Fruit fly (Drosophila melanogaster) whole organism, embryonic: ENCODE measurements around the gene soti.

ENCODE experiments used
- CG10267 ChIP-seq: fragments of 200-800 bp; sonication (Bioruptor generic); optimal IDR thresholded peaks from 2 replicates; lab custom pipeline; 2018; ENCODE audit warnings: missing biosample characterization, mild to moderate bottlenecking, missing genetic modification characterization, moderate library complexity
- CG12299 ChIP-seq: fragments of 200-800 bp; sonication (Bioruptor generic); optimal IDR thresholded peaks from 2 replicates; lab custom pipeline; 2018; ENCODE audit warnings: missing biosample characterization, mild to moderate bottlenecking, missing genetic modification characterization
- CG13296 ChIP-seq: fragments of 200-800 bp; sonication (Bioruptor generic); optimal IDR thresholded peaks from 3 replicates; lab custom pipeline; 2018; ENCODE audit warnings: missing biosample characterization, mild to moderate bottlenecking, missing genetic modification characterization
- CG14860 ChIP-seq: fragments of 200-800 bp; sonication (Bioruptor generic); IDR thresholded peaks from 3 replicates; pipeline ENCODE4 v1.3.6; 2022; ENCODE audit warnings: missing biosample characterization, missing genetic modification characterization; ENCODE audit not compliant: partially characterized antibody
- CG16779 ChIP-seq: fragments of 200-800 bp; sonication (Bioruptor generic); IDR thresholded peaks from 2 replicates; pipeline ENCODE4 v1.3.6; 2022; ENCODE audit warnings: missing biosample characterization, missing genetic modification characterization
- CG17912 ChIP-seq: fragments of 200-800 bp; sonication (Bioruptor generic); optimal IDR thresholded peaks from 2 replicates; lab custom pipeline; 2018; ENCODE audit warnings: missing biosample characterization, mild to moderate bottlenecking, missing genetic modification characterization
- CG2116 ChIP-seq: fragments of 200-800 bp; sonication (Bioruptor generic); optimal IDR thresholded peaks from 3 replicates; lab custom pipeline; 2018; ENCODE audit warnings: missing biosample characterization, mild to moderate bottlenecking, missing genetic modification characterization
- CG3065 ChIP-seq: fragments of 200-800 bp; sonication (Bioruptor generic); optimal IDR thresholded peaks from 2 replicates; lab custom pipeline; 2016; ENCODE audit warnings: missing biosample characterization, missing genetic modification characterization
- CG31365 ChIP-seq: fragments of 200-800 bp; sonication (Bioruptor generic); optimal IDR thresholded peaks from 2 replicates; lab custom pipeline; 2018; ENCODE audit warnings: missing biosample characterization, mild to moderate bottlenecking, missing genetic modification characterization
- CG32772 ChIP-seq: fragments of 200-800 bp; sonication (Bioruptor generic); IDR thresholded peaks from 2 replicates; pipeline ENCODE4 v1.3.6; 2022; ENCODE audit warnings: missing biosample characterization, missing genetic modification characterization
- CG34422 ChIP-seq: fragments of 200-800 bp; sonication (Bioruptor generic); IDR thresholded peaks from 3 replicates; pipeline ENCODE4 v1.3.6; 2022; ENCODE audit warnings: missing biosample characterization, missing genetic modification characterization
- CG4328 ChIP-seq: fragments of 200-800 bp; sonication (Bioruptor generic); optimal IDR thresholded peaks from 3 replicates; lab custom pipeline; 2017; ENCODE audit warnings: missing biosample characterization, missing genetic modification reagents, missing genetic modification characterization
- CG4617 ChIP-seq: fragments of 200-800 bp; sonication (Bioruptor generic); optimal IDR thresholded peaks from 3 replicates; lab custom pipeline; 2016; ENCODE audit warnings: missing biosample characterization, missing genetic modification characterization, borderline replicate concordance
- CG7271 ChIP-seq: fragments of 200-800 bp; sonication (Bioruptor generic); optimal IDR thresholded peaks from 2 replicates; lab custom pipeline; 2018; ENCODE audit warnings: missing biosample characterization, mild to moderate bottlenecking, missing genetic modification characterization, moderate library complexity
- CG8281 ChIP-seq: fragments of 200-800 bp; sonication (Bioruptor generic); optimal IDR thresholded peaks from 2 replicates; lab custom pipeline; 2018; ENCODE audit warnings: missing biosample characterization, mild to moderate bottlenecking, missing genetic modification characterization, moderate library complexity
- D19B ChIP-seq: fragments of 200-800 bp; sonication (Bioruptor generic); optimal IDR thresholded peaks from 2 replicates; lab custom pipeline; 2017; ENCODE audit warnings: missing biosample characterization, mild to moderate bottlenecking, missing genetic modification characterization
- Dfd ChIP-seq, 2 experiments: fragments of >200 bp; optimal IDR thresholded peaks; 2 replicates each; lab custom pipeline; 2017; ENCODE audit warnings: missing biosample characterization in 2 of 2, missing genetic modification characterization in 2 of 2
- Ets97D ChIP-seq: fragments of 200-800 bp; sonication (Bioruptor generic); optimal IDR thresholded peaks from 3 replicates; lab custom pipeline; 2016; ENCODE audit warnings: missing biosample characterization, missing genetic modification characterization
- Fer3 ChIP-seq: fragments of 200-800 bp; sonication (Bioruptor generic); optimal IDR thresholded peaks from 2 replicates; lab custom pipeline; 2018; ENCODE audit warnings: missing biosample characterization, mild to moderate bottlenecking, missing genetic modification characterization, moderate library complexity
- Gsc ChIP-seq: fragments of 200-800 bp; sonication (Bioruptor generic); IDR thresholded peaks from 2 replicates; pipeline ENCODE4 v1.3.6; 2022; ENCODE audit warnings: missing biosample characterization, missing genetic modification characterization
- H15 ChIP-seq: fragments of 200-800 bp; sonication (Bioruptor generic); IDR thresholded peaks from 3 replicates; pipeline ENCODE4 v1.3.6; 2022; ENCODE audit warnings: missing biosample characterization, missing genetic modification characterization
- Lpt ChIP-seq: fragments of >200 bp; optimal IDR thresholded peaks from 2 replicates; lab custom pipeline; 2018; ENCODE audit warnings: missing biosample characterization, missing genetic modification characterization
- MBD-R2 ChIP-seq: fragments of 200-800 bp; sonication (Bioruptor generic); IDR thresholded peaks from 2 replicates; pipeline ENCODE4 v1.3.6; 2022; ENCODE audit warnings: missing biosample characterization, missing genetic modification characterization
- NFAT ChIP-seq: fragments of 200-800 bp; sonication (Bioruptor generic); IDR thresholded peaks from 2 replicates; pipeline ENCODE4 v1.3.6; 2022; ENCODE audit warnings: missing biosample characterization, missing genetic modification characterization
- Neu2 ChIP-seq: fragments of 200-800 bp; sonication (Bioruptor generic); optimal IDR thresholded peaks from 3 replicates; lab custom pipeline; 2016; ENCODE audit warnings: missing biosample characterization, missing genetic modification characterization, borderline replicate concordance
- Nf-YA ChIP-seq: fragments of 200-800 bp; sonication (Bioruptor generic); IDR thresholded peaks from 2 replicates; pipeline ENCODE4 v1.3.6; 2022; ENCODE audit warnings: missing biosample characterization, missing genetic modification characterization
- Ptx1 ChIP-seq: fragments of 200-800 bp; sonication (Bioruptor generic); IDR thresholded peaks from 2 replicates; pipeline ENCODE4 v1.3.6; 2022; ENCODE audit warnings: missing biosample characterization, missing genetic modification characterization
- Rx ChIP-seq: fragments of 200-800 bp; sonication (Bioruptor generic); IDR thresholded peaks from 2 replicates; pipeline ENCODE4 v1.3.6; 2022; ENCODE audit warnings: missing biosample characterization, missing genetic modification characterization
- Six4 ChIP-seq: fragments of 200-800 bp; sonication (Bioruptor generic); optimal IDR thresholded peaks from 2 replicates; lab custom pipeline; 2016; ENCODE audit warnings: missing biosample characterization, missing genetic modification characterization
- Sry-δ ChIP-seq: fragments of 200-800 bp; sonication (Bioruptor generic); optimal IDR thresholded peaks from 2 replicates; lab custom pipeline; 2016; ENCODE audit warnings: missing biosample characterization, missing genetic modification characterization
- Trl ChIP-seq, 3 experiments: fragments of >200 bp in 2 of 3; fragments of 200-800 bp in 1 of 3; sonication (Bioruptor generic) in 1 of 3; optimal IDR thresholded peaks; 2 replicates in 1 of 3; 3 replicates in 2 of 3; lab custom pipeline; 2016 to 2017; ENCODE audit warnings: missing biosample characterization in 1 of 3, missing genetic modification characterization in 1 of 3
- ase ChIP-seq: fragments of 200-800 bp; sonication (Bioruptor generic); IDR thresholded peaks from 3 replicates; pipeline ENCODE4 v1.3.6; 2022; ENCODE audit warnings: missing biosample characterization, missing genetic modification characterization
- cas ChIP-seq: fragments of 200-800 bp; sonication (Bioruptor generic); IDR thresholded peaks from 2 replicates; pipeline ENCODE4 v1.3.6; 2022; ENCODE audit warnings: missing biosample characterization, missing genetic modification characterization
- cato ChIP-seq: fragments of 200-800 bp; sonication (Bioruptor generic); optimal IDR thresholded peaks from 2 replicates; lab custom pipeline; 2016; ENCODE audit warnings: missing biosample characterization, missing genetic modification characterization, borderline replicate concordance
- chm ChIP-seq: fragments of 200-800 bp; sonication (Bioruptor generic); IDR thresholded peaks from 2 replicates; pipeline ENCODE4 v1.3.6; 2022; ENCODE audit warnings: missing biosample characterization, missing genetic modification characterization
- crp ChIP-seq, 2 experiments: fragments of 200-800 bp; sonication (Bioruptor generic); optimal IDR thresholded peaks; 2 replicates in 1 of 2; 3 replicates in 1 of 2; lab custom pipeline; 2017; ENCODE audit warnings: missing biosample characterization in 2 of 2, missing genetic modification characterization in 2 of 2, mild to moderate bottlenecking in 1 of 2, moderate library complexity in 1 of 2
- gce ChIP-seq: fragments of 200-800 bp; sonication (Bioruptor generic); IDR thresholded peaks from 3 replicates; pipeline ENCODE4 v1.3.6; 2022; ENCODE audit warnings: missing biosample characterization, missing genetic modification characterization
- gsb ChIP-seq: fragments of 200-800 bp; sonication (Bioruptor generic); IDR thresholded peaks from 2 replicates; pipeline ENCODE4 v1.3.6; 2022; ENCODE audit warnings: missing biosample characterization, missing genetic modification characterization
- kah ChIP-seq: fragments of 200-800 bp; sonication (Bioruptor generic); optimal IDR thresholded peaks from 2 replicates; lab custom pipeline; 2018; ENCODE audit warnings: missing biosample characterization, mild to moderate bottlenecking, missing genetic modification characterization
- knrl ChIP-seq: fragments of 200-800 bp; sonication (Bioruptor generic); IDR thresholded peaks from 3 replicates; pipeline ENCODE4 v1.3.6; 2022; ENCODE audit warnings: missing biosample characterization, missing genetic modification characterization; ENCODE audit not compliant: partially characterized antibody
- maf-S ChIP-seq: fragments of 200-800 bp; sonication (Bioruptor generic); optimal IDR thresholded peaks from 2 replicates; lab custom pipeline; 2016; ENCODE audit warnings: missing biosample characterization, missing genetic modification characterization
- mam ChIP-seq: fragments of 200-800 bp; sonication (Bioruptor generic); optimal IDR thresholded peaks from 3 replicates; lab custom pipeline; 2016; ENCODE audit warnings: missing biosample characterization, missing genetic modification characterization
- nerfin-2 ChIP-seq: fragments of 200-800 bp; sonication (Bioruptor generic); IDR thresholded peaks from 2 replicates; pipeline ENCODE4 v1.3.6; 2022; ENCODE audit warnings: missing biosample characterization, missing genetic modification characterization; ENCODE audit not compliant: partially characterized antibody
- nmo ChIP-seq: fragments of 200-800 bp; sonication (Bioruptor generic); optimal IDR thresholded peaks from 2 replicates; lab custom pipeline; 2018; ENCODE audit warnings: missing biosample characterization, mild to moderate bottlenecking, missing genetic modification characterization, moderate library complexity
- salm ChIP-seq: fragments of 200-800 bp; sonication (Bioruptor generic); optimal IDR thresholded peaks from 2 replicates; lab custom pipeline; 2018; ENCODE audit warnings: missing biosample characterization, mild to moderate bottlenecking, missing genetic modification characterization
- schlank ChIP-seq: fragments of 200-800 bp; sonication (Bioruptor generic); optimal IDR thresholded peaks from 2 replicates; lab custom pipeline; 2018; ENCODE audit warnings: missing biosample characterization, mild to moderate bottlenecking, missing genetic modification characterization
- stwl ChIP-seq: fragments of 200-800 bp; sonication (Bioruptor generic); optimal IDR thresholded peaks from 3 replicates; lab custom pipeline; 2018; ENCODE audit warnings: missing biosample characterization, mild to moderate bottlenecking, missing genetic modification characterization, moderate library complexity
- ttk ChIP-seq: fragments of 200-800 bp; sonication (Bioruptor generic); IDR thresholded peaks from 2 replicates; pipeline ENCODE4 v2.1.2; 2022; ENCODE audit warnings: missing biosample characterization, missing genetic modification characterization
- wdn ChIP-seq: fragments of 200-800 bp; sonication (Bioruptor generic); IDR thresholded peaks from 2 replicates; pipeline ENCODE4 v1.3.6; 2022; ENCODE audit warnings: missing biosample characterization, missing genetic modification characterization

soti gene

dm6 chr3R:14382312-14383046, 980 bp upstream of the soti start (continued):
- TF ChIP-seq schlank: peak; percentile 2
- TF ChIP-seq ase: 0 out of 3 replicates have a peak, but pooled peaks have one; percentile 47
- TF ChIP-seq Six4 (GFP tag; lab: Kevin White, UChicago): peak; percentile 63
- no peak for TF ChIP-seq Ets97D (GFP tag; lab: Kevin White, UChicago)
- no peak for TF ChIP-seq Gsc (GFP tag; lab: Robert Waterston, UW)
- TF ChIP-seq gsb (GFP tag; lab: Robert Waterston, UW): no peak; the same call in 1 of the 2 replicates
- peak; percentile 79 for TF ChIP-seq Fer3 (tag; lab: Kevin White, UChicago)
- TF ChIP-seq Trl (optimal IDR thresholded peaks at IDR 0.05; lab: Kevin White, UChicago): peak; percentile 88 to 89
- TF ChIP-seq Trl (GFP tag; optimal IDR thresholded peaks at IDR 0.05; lab: Kevin White, UChicago): peak; percentile 3
- peak; percentile 52 for TF ChIP-seq kah (GFP tag; lab: Kevin White, UChicago)
- TF ChIP-seq CG8281 (tag; lab: Kevin White, UChicago): peak; percentile 53
- TF ChIP-seq CG10267 (tag; lab: Kevin White, UChicago): peak; percentile 81
- peak; percentile 15 for TF ChIP-seq CG3065 (GFP tag; lab: Kevin White, UChicago)
- TF ChIP-seq stwl (tag; lab: Kevin White, UChicago): no peak
- TF ChIP-seq wdn (GFP tag; lab: Robert Waterston, UW): no peak
- no peak for TF ChIP-seq cato (GFP tag; lab: Kevin White, UChicago)
- peak; percentile 23; the same call in 1 of the 2 replicates for TF ChIP-seq MBD-R2 (GFP tag; lab: Robert Waterston, UW)
- no peak for TF ChIP-seq mam
- no peak for TF ChIP-seq CG31365 (tag; lab: Kevin White, UChicago)
- TF ChIP-seq Neu2: no peak
- no peak for TF ChIP-seq CG14860 (GFP tag; lab: Robert Waterston, UW)
- 0 out of 2 replicates have a peak, but pooled peaks have one; percentile 9 for TF ChIP-seq NFAT (GFP tag; lab: Robert Waterston, UW)
- no peak for TF ChIP-seq Nf-YA
- peak; percentile 62 for TF ChIP-seq salm (tag; lab: Kevin White, UChicago)
- TF ChIP-seq gce (GFP tag; lab: Robert Waterston, UW): no peak
- peak; percentile 72 for TF ChIP-seq Ptx1
- TF ChIP-seq Dfd (GFP tag; optimal IDR thresholded peaks at IDR 0.05; lab: Kevin White, UChicago): no peak
- no peak for TF ChIP-seq CG4617
- peak; percentile 49 for TF ChIP-seq CG4328 (GFP tag; lab: Kevin White, UChicago)
- no peak for TF ChIP-seq knrl (GFP tag; lab: Robert Waterston, UW)
- 0 out of 2 replicates have a peak, but pooled peaks have one; percentile 58 for TF ChIP-seq CG32772 (GFP tag; lab: Robert Waterston, UW)
- TF ChIP-seq CG13296: peak; percentile 89
- no peak for TF ChIP-seq CG17912 (GFP tag; lab: Kevin White, UChicago)
- TF ChIP-seq CG7271 (tag; lab: Kevin White, UChicago): peak; percentile 5
- TF ChIP-seq H15 (GFP tag; lab: Robert Waterston, UW): no peak
- TF ChIP-seq nmo (GFP tag; lab: Kevin White, UChicago): peak; percentile 87
- no peak for TF ChIP-seq Sry-δ (GFP tag; lab: Kevin White, UChicago)
- TF ChIP-seq D19B: peak; percentile 64
- no peak for TF ChIP-seq cas (GFP tag; lab: Robert Waterston, UW)
- TF ChIP-seq chm (GFP tag; lab: Robert Waterston, UW): no peak; the same call in 1 of the 2 replicates
- TF ChIP-seq ttk (GFP tag; lab: Robert Waterston, UW): peak; percentile 19; the same call in 1 of the 2 replicates
- TF ChIP-seq CG2116 (GFP tag; lab: Kevin White, UChicago): peak; percentile 37
- peak in 1 of 2 experiments; percentile 22 for TF ChIP-seq crp (GFP tag; optimal IDR thresholded peaks at IDR 0.05; lab: Kevin White, UChicago)
- no peak for TF ChIP-seq maf-S (GFP tag; lab: Kevin White, UChicago)
- TF ChIP-seq Lpt (GFP tag; lab: Kevin White, UChicago): no peak
- TF ChIP-seq CG34422 (GFP tag; lab: Robert Waterston, UW): no peak
- no peak for TF ChIP-seq nerfin-2 (GFP tag; lab: Robert Waterston, UW)
- TF ChIP-seq Rx (GFP tag; lab: Robert Waterston, UW): no peak
- TF ChIP-seq CG12299 (tag; lab: Kevin White, UChicago): peak; percentile 67
- 0 out of 2 replicates have a peak, but pooled peaks have one; percentile 22 for TF ChIP-seq CG16779 (GFP tag; lab: Robert Waterston, UW)
